Worm (Caenorhabditis elegans) whole organism, L3 larva: Measurements from ENCODE around the gene str-250.

Experiments used
- egl-27 ChIP-seq: sonication (generic microtip); optimal IDR thresholded peaks from 4 replicates; lab custom pipeline; 2017; ENCODE audit warnings: missing biosample characterization, missing genetic modification reagents, missing genetic modification characterization
- elt-3 ChIP-seq, 3 experiments: fragments of 150-350 bp in 1 of 3; sonication (generic microtip) in 2 of 3; optimal IDR thresholded peaks; 2 replicates in 2 of 3; 4 replicates in 1 of 3; lab custom pipeline; 2014 to 2017; ENCODE audit warnings: missing biosample characterization in 3 of 3, missing genetic modification characterization in 3 of 3
- nhr-237 ChIP-seq: fragments of 150-350 bp; optimal IDR thresholded peaks from 2 replicates; lab custom pipeline; 2014; ENCODE audit warnings: missing biosample characterization, missing genetic modification characterization
- pha-4 ChIP-seq: fragments of 150-350 bp; optimal IDR thresholded peaks from 2 replicates; lab custom pipeline; 2014; ENCODE audit warnings: missing biosample characterization, missing genetic modification reagents, missing genetic modification characterization
- sea-2 ChIP-seq: fragments of 150-350 bp; sonication (generic microtip); optimal IDR thresholded peaks from 4 replicates; lab custom pipeline; 2014; ENCODE audit warnings: missing biosample characterization, missing genetic modification reagents, missing genetic modification characterization
- skn-1 ChIP-seq: fragments of 150-350 bp; optimal IDR thresholded peaks from 2 replicates; lab custom pipeline; 2014; ENCODE audit warnings: missing biosample characterization, missing genetic modification characterization
- snpc-4 ChIP-seq: fragments of 150-350 bp; optimal IDR thresholded peaks from 2 replicates; lab custom pipeline; 2014; ENCODE audit warnings: missing biosample characterization, missing genetic modification characterization
- unc-62 ChIP-seq: fragments of 150-350 bp; sonication (generic microtip); optimal IDR thresholded peaks from 4 replicates; lab custom pipeline; 2014; ENCODE audit warnings: missing biosample characterization, missing genetic modification reagents, missing genetic modification characterization
- zag-1 ChIP-seq: fragments of 150-350 bp; optimal IDR thresholded peaks from 2 replicates; lab custom pipeline; 2014; ENCODE audit warnings: missing biosample characterization, missing genetic modification characterization

- TF ChIP-seq unc-62 (GFP tag; lab: Kevin White, UChicago) (no peak), sea-2 (GFP tag; lab: Kevin White, UChicago) (no peak), elt-3 (tag; optimal IDR thresholded peaks at IDR 0.05; lab: Kevin White, UChicago) (no peak), pha-4 (tag; lab: Kevin White, UChicago) (no peak), nhr-237 (tag; lab: Kevin White, UChicago) (no peak), skn-1 (no peak), snpc-4 (no peak), egl-27 (no peak), zag-1 (tag; lab: Kevin White, UChicago) (no peak)
Measured at ce11 chrV:13893583-13893982, 24.9 kb upstream of the str-250 start.
